Worm (Caenorhabditis elegans) whole organism, L4/young adult: ENCODE results near the gene C28D4.4.

Experiments used
- dao-5 ChIP-seq: sonication (generic microtip); optimal IDR thresholded peaks from 2 replicates; lab custom pipeline; 2016; ENCODE audit warnings: missing genotype, missing genetic modification characterization, moderate library complexity, missing compliant biosample characterization
- him-1 ChIP-seq: sonication (generic microtip); optimal IDR thresholded peaks from 2 replicates; lab custom pipeline; 2016; ENCODE audit warnings: missing genotype, missing genetic modification reagents, missing genetic modification characterization, missing compliant biosample characterization

ce11 chrIV:9742883-9743282 is 1.9 kb downstream of the C28D4.4 start, which contains the start of gene C28D4.7:
- TF ChIP-seq him-1 (tag; lab: Kevin White, UChicago) (no peak), dao-5 (no peak)
